Worm (Caenorhabditis elegans): ENCODE results near the gene vha-7.
"Not testable (repeated sequence)": the region's sequence is repeated elsewhere in the genome, so short reads cannot be mapped to it uniquely, and the experiment has no call there.

vha-7 gene

DNA sequence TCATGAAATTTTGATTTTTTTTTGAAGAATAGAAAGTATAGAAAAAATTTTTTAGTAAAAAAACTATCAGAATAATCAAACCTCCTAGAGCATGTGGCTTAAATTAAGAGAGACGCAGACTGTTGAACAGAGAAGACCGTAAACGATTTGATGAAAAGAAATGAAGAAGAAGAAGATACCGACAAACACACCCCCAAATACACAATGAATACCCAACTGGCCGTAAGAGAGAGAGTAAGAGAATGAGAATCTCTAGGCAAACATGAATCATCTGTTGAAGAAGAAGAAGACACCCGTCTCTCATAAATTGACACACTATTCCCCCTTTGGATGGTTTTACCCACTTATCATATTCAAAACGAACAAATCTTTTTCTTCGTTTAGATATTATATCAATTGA lies 6.4 kb upstream of the vha-7 start:
- TF ChIP-seq hnd-1 (tag; optimal IDR thresholded peaks at IDR 0.05) (no peak), scrt-1 (GFP tag; IDR thresholded peaks at IDR 0.05) (no peak), ama-1 (optimal IDR thresholded peaks at IDR 0.05) (no peak), sea-1 (GFP tag; conservative IDR thresholded peaks at IDR 0.05) (no peak), tbx-37 (GFP tag; conservative IDR thresholded peaks at IDR 0.05) (no peak), tra-4 (tag; optimal IDR thresholded peaks at IDR 0.05) (no peak), ets-7 (tag; optimal IDR thresholded peaks at IDR 0.05) (no peak), ceh-36 (tag; optimal IDR thresholded peaks at IDR 0.05) (no peak), B0310.2 (tag; optimal IDR thresholded peaks at IDR 0.05) (no peak), pes-1 (GFP tag; IDR thresholded peaks at IDR 0.05) (no peak), tbx-11 (GFP tag; IDR thresholded peaks at IDR 0.05) (no peak), ceh-13 (GFP tag; optimal IDR thresholded peaks at IDR 0.05) (no peak), aly-1 (tag; optimal IDR thresholded peaks at IDR 0.05) (no peak), hmbx-1 (tag; optimal IDR thresholded peaks at IDR 0.05) (no peak), F13C5.2 (tag; optimal IDR thresholded peaks at IDR 0.05) (no peak), hmg-4 (GFP tag; optimal IDR thresholded peaks at IDR 0.05) (no peak), flt-1 (GFP tag; IDR thresholded peaks at IDR 0.05) (no peak)

ce11 chrIV:12637340-12637739 lies 2.9 kb upstream of the vha-7 start:
- TF ChIP-seq tbx-37 (GFP tag; conservative IDR thresholded peaks at IDR 0.05), result no peak

ce11 chrIV:12639311-12639710 lies 951 bp upstream of the vha-7 start, which contains the start of gene C26H9A.3:
TSS of gene C26H9A.3 (minus strand) at chrIV:12639411.
- not testable (repeated sequence) for TF ChIP-seq hmg-4 (GFP tag; optimal IDR thresholded peaks at IDR 0.05); hmbx-1 (tag; optimal IDR thresholded peaks at IDR 0.05); ama-1 (optimal IDR thresholded peaks at IDR 0.05)

DNA sequence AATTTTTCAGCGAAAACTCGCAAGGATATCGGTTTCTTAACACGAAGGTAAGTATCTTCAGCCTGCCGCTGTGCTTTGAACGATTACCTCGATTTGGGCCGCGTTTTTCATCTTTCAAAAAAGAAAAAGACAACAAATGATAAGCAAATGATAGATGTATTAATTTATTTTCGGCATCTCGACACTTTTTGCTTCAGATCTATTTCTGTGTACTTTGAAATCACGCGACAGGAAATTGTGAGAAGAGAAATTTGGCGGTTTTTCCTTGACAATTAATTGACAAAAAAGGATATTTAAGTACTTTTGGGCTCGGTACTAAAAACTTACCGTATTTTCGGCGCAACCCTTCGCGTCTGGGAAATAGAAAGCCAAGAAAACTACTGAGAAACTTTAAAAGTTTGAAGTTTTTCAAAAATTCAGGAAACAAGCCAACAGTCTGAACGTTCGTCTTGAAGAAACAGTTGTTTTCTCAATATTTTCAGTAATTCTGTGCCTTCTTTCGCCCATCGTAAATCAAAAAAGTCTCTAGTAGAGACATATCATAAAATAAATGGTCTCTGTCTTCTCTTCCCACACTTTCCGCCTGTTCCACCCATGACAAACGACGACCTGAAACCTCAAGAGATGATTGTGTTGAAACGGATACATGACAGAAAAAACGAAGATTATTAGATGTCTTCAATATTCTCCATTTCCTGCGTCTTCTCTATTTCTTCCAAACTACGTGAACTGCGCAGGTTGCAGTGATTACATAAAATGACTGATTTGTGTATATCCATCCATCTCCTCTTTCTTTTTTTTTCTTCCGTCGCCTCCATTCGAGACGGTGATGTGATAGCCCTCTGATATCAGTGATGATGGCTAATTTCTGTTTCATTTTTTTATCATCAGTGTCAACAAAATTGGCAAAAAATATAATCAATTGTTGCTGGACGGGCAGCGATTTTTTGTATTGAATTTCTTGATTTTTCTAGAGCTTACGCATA lies 906 bp downstream of the vha-7 start:
- TF ChIP-seq tbx-37 (GFP tag; conservative IDR thresholded peaks at IDR 0.05), result no peak
- TF ChIP-seq sea-1 (GFP tag; conservative IDR thresholded peaks at IDR 0.05), result no peak
- no peak for TF ChIP-seq aly-1 (tag; optimal IDR thresholded peaks at IDR 0.05)
- TF ChIP-seq tra-4 (tag; optimal IDR thresholded peaks at IDR 0.05), result no peak
- no peak for TF ChIP-seq ets-7 (tag; optimal IDR thresholded peaks at IDR 0.05)
- TF ChIP-seq F13C5.2 (tag; optimal IDR thresholded peaks at IDR 0.05), result no peak
- TF ChIP-seq ceh-13 (GFP tag; optimal IDR thresholded peaks at IDR 0.05), result no peak
- no peak for TF ChIP-seq ceh-36 (tag; optimal IDR thresholded peaks at IDR 0.05)
- no peak for TF ChIP-seq B0310.2 (tag; optimal IDR thresholded peaks at IDR 0.05)
- no peak for TF ChIP-seq pes-1 (GFP tag; IDR thresholded peaks at IDR 0.05)
- TF ChIP-seq hmbx-1 (tag; optimal IDR thresholded peaks at IDR 0.05), result no peak
- no peak for TF ChIP-seq ama-1 (optimal IDR thresholded peaks at IDR 0.05)
- no peak for TF ChIP-seq hnd-1 (tag; optimal IDR thresholded peaks at IDR 0.05)
- no peak for TF ChIP-seq scrt-1 (GFP tag; IDR thresholded peaks at IDR 0.05)
- TF ChIP-seq hmg-4 (GFP tag; optimal IDR thresholded peaks at IDR 0.05), result no peak
- no peak for TF ChIP-seq tbx-11 (GFP tag; IDR thresholded peaks at IDR 0.05)
- TF ChIP-seq flt-1 (GFP tag; IDR thresholded peaks at IDR 0.05), result no peak

- TF ChIP-seq ama-1 (optimal IDR thresholded peaks at IDR 0.05), result no peak
- TF ChIP-seq ets-7 (tag; optimal IDR thresholded peaks at IDR 0.05), result no peak
- no peak for TF ChIP-seq flt-1 (GFP tag; IDR thresholded peaks at IDR 0.05)
- no peak for TF ChIP-seq tra-4 (tag; optimal IDR thresholded peaks at IDR 0.05)
- TF ChIP-seq tbx-11 (GFP tag; IDR thresholded peaks at IDR 0.05), result no peak
- TF ChIP-seq ceh-36 (tag; optimal IDR thresholded peaks at IDR 0.05), result no peak
- no peak for TF ChIP-seq hnd-1 (tag; optimal IDR thresholded peaks at IDR 0.05)
- TF ChIP-seq hmg-4 (GFP tag; optimal IDR thresholded peaks at IDR 0.05), result no peak
- no peak for TF ChIP-seq pes-1 (GFP tag; IDR thresholded peaks at IDR 0.05)
- TF ChIP-seq tbx-37 (GFP tag; conservative IDR thresholded peaks at IDR 0.05), result no peak
- TF ChIP-seq F13C5.2 (tag; optimal IDR thresholded peaks at IDR 0.05), result no peak
- TF ChIP-seq sea-1 (GFP tag; conservative IDR thresholded peaks at IDR 0.05), result no peak
Observed at ce11 chrIV:12650597-12650996, 10.3 kb downstream of the vha-7 start.

- no peak for TF ChIP-seq pes-1 (GFP tag; IDR thresholded peaks at IDR 0.05)
- no peak for TF ChIP-seq hmbx-1 (tag; optimal IDR thresholded peaks at IDR 0.05)
- TF ChIP-seq tbx-11 (GFP tag; IDR thresholded peaks at IDR 0.05), result no peak
- TF ChIP-seq scrt-1 (GFP tag; IDR thresholded peaks at IDR 0.05), result no peak
- TF ChIP-seq flt-1 (GFP tag; IDR thresholded peaks at IDR 0.05), result no peak
- TF ChIP-seq ceh-36 (tag; optimal IDR thresholded peaks at IDR 0.05), result no peak
- TF ChIP-seq ets-7 (tag; optimal IDR thresholded peaks at IDR 0.05), result no peak
- TF ChIP-seq ceh-13 (GFP tag; optimal IDR thresholded peaks at IDR 0.05), result no peak
- TF ChIP-seq sea-1 (GFP tag; conservative IDR thresholded peaks at IDR 0.05), result no peak
- no peak for TF ChIP-seq ama-1 (optimal IDR thresholded peaks at IDR 0.05)
- no peak for TF ChIP-seq tbx-37 (GFP tag; conservative IDR thresholded peaks at IDR 0.05)
- TF ChIP-seq tra-4 (tag; optimal IDR thresholded peaks at IDR 0.05), result no peak
Observed at ce11 chrIV:12651570-12651969, 11.3 kb downstream of the vha-7 start.

- TF ChIP-seq pes-1 (GFP tag; IDR thresholded peaks at IDR 0.05), result peak; percentile 24; the same call in 1 of the 2 replicates
- TF ChIP-seq B0310.2 (tag; optimal IDR thresholded peaks at IDR 0.05), result no peak
- TF ChIP-seq ceh-36 (tag; optimal IDR thresholded peaks at IDR 0.05), result no peak
Observed at ce11 chrIV:12653094-12653493, 12.8 kb downstream of the vha-7 start, which contains the start of the genes wdfy-3 and C26H9A.4. TSS of gene wdfy-3 (plus strand) at chrIV:12653401. TSS of gene C26H9A.4 (plus strand) at chrIV:12653410.

ce11 chrIV:12674700-12675099 lies 34.4 kb downstream of the vha-7 start, which contains the start of gene T23B5.4:
TSS of gene T23B5.4 (plus strand) at chrIV:12675000.
- TF ChIP-seq ceh-36 (tag; optimal IDR thresholded peaks at IDR 0.05) (no peak), aly-1 (tag; optimal IDR thresholded peaks at IDR 0.05) (no peak), B0310.2 (tag; optimal IDR thresholded peaks at IDR 0.05) (no peak)
